Worm (Caenorhabditis elegans) whole organism, L1 larva: ENCODE measurements around the gene C44C10.15.
A peak's percentile ranks its signal among the peaks of the same experiment; 100 is the strongest.

ENCODE experiments used
- C04F5.9 ChIP-seq: sonication (generic microtip); optimal IDR thresholded peaks from 2 replicates; lab custom pipeline; 2016; ENCODE audit warnings: missing genetic modification characterization, missing compliant biosample characterization
- Y116A8C.19 ChIP-seq: sonication (generic microtip); optimal IDR thresholded peaks from 2 replicates; lab custom pipeline; 2016; ENCODE audit warnings: missing compliant biosample characterization, missing genetic modification characterization, borderline replicate concordance
- aha-1 ChIP-seq: fragments of 150-350 bp; optimal IDR thresholded peaks from 2 replicates; lab custom pipeline; 2014; ENCODE audit warnings: missing biosample characterization, missing genetic modification characterization
- aly-2 ChIP-seq: fragments of 150-350 bp; optimal IDR thresholded peaks from 2 replicates; lab custom pipeline; 2014; ENCODE audit warnings: missing biosample characterization, missing genetic modification characterization
- blmp-1 ChIP-seq: fragments of 150-350 bp; optimal IDR thresholded peaks from 2 replicates; lab custom pipeline; 2014; ENCODE audit warnings: missing biosample characterization, missing genetic modification characterization
- ceh-63 ChIP-seq: fragments of 200-800 bp; sonication (Bioruptor generic); optimal IDR thresholded peaks from 2 replicates; lab custom pipeline; 2018; ENCODE audit warnings: mild to moderate bottlenecking, missing genetic modification characterization, missing compliant biosample characterization
- ceh-82 ChIP-seq, 3 experiments: fragments of 150-350 bp in 1 of 3; sonication (generic microtip) in 2 of 3; optimal IDR thresholded peaks; 2 replicates each; lab custom pipeline; 2014 to 2017; ENCODE audit warnings: missing biosample characterization in 3 of 3, missing genetic modification characterization in 3 of 3
- ceh-88 ChIP-seq: fragments of 200-800 bp; sonication (Bioruptor generic); IDR thresholded peaks from 2 replicates; pipeline ENCODE4 v1.3.6; 2022; ENCODE audit warnings: missing genetic modification characterization, missing compliant biosample characterization
- ces-1 ChIP-seq: fragments of 150-350 bp; optimal IDR thresholded peaks from 2 replicates; lab custom pipeline; 2014; ENCODE audit warnings: missing biosample characterization, missing genetic modification reagents, missing genetic modification characterization
- dpl-1 ChIP-seq, 3 experiments: fragments of 150-350 bp in 2 of 3; sonication (generic microtip) in 1 of 3; optimal IDR thresholded peaks; 2 replicates each; lab custom pipeline; 2014 to 2017; ENCODE audit warnings: missing biosample characterization in 3 of 3, missing genetic modification characterization in 3 of 3, missing genetic modification reagents in 3 of 3
- efl-1 ChIP-seq, 4 experiments: fragments of 150-350 bp; optimal IDR thresholded peaks in 3 of 4; peaks in 1 of 4; 1 replicate in 1 of 4; 2 replicates in 3 of 4; lab custom pipeline; 2014; ENCODE audit warnings: missing biosample characterization in 2 of 4, missing genetic modification characterization in 2 of 4, missing genetic modification reagents in 2 of 4
- efl-3 ChIP-seq: fragments of 200-800 bp; sonication (Bioruptor generic); optimal IDR thresholded peaks from 2 replicates; lab custom pipeline; 2018; ENCODE audit warnings: mild to moderate bottlenecking, missing genetic modification characterization, missing compliant biosample characterization
- egl-13 ChIP-seq: sonication (generic microtip); optimal IDR thresholded peaks from 2 replicates; lab custom pipeline; 2016; ENCODE audit warnings: missing genotype, missing genetic modification reagents, missing genetic modification characterization, missing compliant biosample characterization
- elt-2 ChIP-seq: sonication (generic microtip); optimal IDR thresholded peaks from 2 replicates; lab custom pipeline; 2016; ENCODE audit warnings: missing genetic modification characterization, mild to moderate bottlenecking, inconsistent platforms, missing compliant biosample characterization, missing genetic modification reagents
- elt-3 ChIP-seq, 6 experiments: fragments of 150-350 bp in 1 of 6; sonication (generic microtip); optimal IDR thresholded peaks; 2 replicates each; lab custom pipeline; 2017 to 2018; ENCODE audit warnings: missing biosample characterization in 6 of 6, missing genetic modification characterization in 6 of 6, inconsistent platforms in 1 of 6
- ets-5 ChIP-seq: fragments of 200-800 bp; sonication (Bioruptor generic); IDR thresholded peaks from 2 replicates; pipeline ENCODE4 v1.3.6; 2022; ENCODE audit warnings: missing genetic modification characterization, missing compliant biosample characterization
- fkh-10 ChIP-seq: sonication (generic microtip); optimal IDR thresholded peaks from 2 replicates; lab custom pipeline; 2017; ENCODE audit warnings: missing biosample characterization, missing genetic modification reagents, missing genetic modification characterization
- fkh-8 ChIP-seq: sonication (generic microtip); optimal IDR thresholded peaks from 2 replicates; lab custom pipeline; 2016; ENCODE audit warnings: mild to moderate bottlenecking, missing genetic modification characterization, missing compliant biosample characterization
- fos-1 ChIP-seq: fragments of 150-350 bp; optimal IDR thresholded peaks from 2 replicates; lab custom pipeline; 2014; ENCODE audit warnings: missing biosample characterization, missing genetic modification characterization
- grh-1 ChIP-seq: fragments of 200-800 bp; sonication (Bioruptor generic); IDR thresholded peaks from 2 replicates; pipeline ENCODE4 v1.3.6; 2022; ENCODE audit warnings: missing genetic modification reagents, missing genetic modification characterization, missing compliant biosample characterization
- hlh-4 ChIP-seq: sonication (generic microtip); optimal IDR thresholded peaks from 2 replicates; lab custom pipeline; 2016; ENCODE audit warnings: mild to moderate bottlenecking, missing genetic modification characterization, missing compliant biosample characterization
- isw-1 ChIP-seq: fragments of 200-800 bp; sonication (Bioruptor generic); IDR thresholded peaks from 2 replicates; pipeline ENCODE4 v1.3.6; 2022; ENCODE audit warnings: missing genetic modification characterization, missing compliant biosample characterization
- jun-1 ChIP-seq: fragments of 150-350 bp; optimal IDR thresholded peaks from 2 replicates; lab custom pipeline; 2014; ENCODE audit warnings: missing biosample characterization, missing genetic modification reagents, missing genetic modification characterization
- lin-14 ChIP-seq: fragments of 200-800 bp; sonication (Bioruptor generic); optimal IDR thresholded peaks from 2 replicates; lab custom pipeline; 2018; ENCODE audit warnings: mild to moderate bottlenecking, missing genetic modification characterization, moderate library complexity, missing compliant biosample characterization
- lin-15B ChIP-seq: fragments of 150-350 bp; sonication (generic microtip); optimal IDR thresholded peaks from 3 replicates; lab custom pipeline; 2014; ENCODE audit warnings: missing biosample characterization, missing genetic modification characterization
- lin-39 ChIP-seq: fragments of 150-350 bp; optimal IDR thresholded peaks from 2 replicates; lab custom pipeline; 2014; ENCODE audit warnings: missing biosample characterization, missing genetic modification reagents, missing genetic modification characterization
- lir-3 ChIP-seq: sonication (generic microtip); optimal IDR thresholded peaks from 2 replicates; lab custom pipeline; 2016; ENCODE audit warnings: mild to moderate bottlenecking, missing genetic modification characterization, moderate library complexity, missing compliant biosample characterization; ENCODE audit not compliant: poor library complexity
- lsy-2 ChIP-seq, 2 experiments: fragments of 150-350 bp; optimal IDR thresholded peaks; 2 replicates each; lab custom pipeline; 2014; ENCODE audit warnings: missing biosample characterization in 2 of 2, missing genetic modification characterization in 2 of 2
- mab-9 ChIP-seq: fragments of 200-800 bp; sonication (Bioruptor generic); IDR thresholded peaks from 2 replicates; pipeline ENCODE4 v1.3.6; 2022; ENCODE audit warnings: missing genetic modification reagents, missing genetic modification characterization, missing compliant biosample characterization
- mdl-1 ChIP-seq, 2 experiments: fragments of 150-350 bp; optimal IDR thresholded peaks; 2 replicates each; lab custom pipeline; 2014 to 2017; ENCODE audit warnings: missing biosample characterization in 2 of 2, missing genetic modification characterization in 2 of 2, inconsistent platforms in 1 of 2
- mef-2 ChIP-seq: fragments of 150-350 bp; optimal IDR thresholded peaks from 2 replicates; lab custom pipeline; 2014; ENCODE audit warnings: missing biosample characterization, missing genetic modification characterization
- mep-1 ChIP-seq: fragments of 150-350 bp; optimal IDR thresholded peaks from 2 replicates; lab custom pipeline; 2014; ENCODE audit warnings: missing biosample characterization, missing genetic modification characterization
- nhr-11 ChIP-seq: fragments of 150-350 bp; optimal IDR thresholded peaks from 2 replicates; lab custom pipeline; 2014; ENCODE audit warnings: missing biosample characterization, missing genetic modification characterization
- nhr-12 ChIP-seq: sonication (generic microtip); optimal IDR thresholded peaks from 2 replicates; lab custom pipeline; 2017; ENCODE audit warnings: missing biosample characterization, missing genetic modification characterization
- nhr-47 ChIP-seq: sonication (generic microtip); optimal IDR thresholded peaks from 2 replicates; lab custom pipeline; 2016; ENCODE audit warnings: mild to moderate bottlenecking, missing genetic modification characterization, moderate library complexity, missing compliant biosample characterization
- nhr-71 ChIP-seq: sonication (generic microtip); optimal IDR thresholded peaks from 2 replicates; lab custom pipeline; 2016; ENCODE audit warnings: mild to moderate bottlenecking, missing genetic modification characterization, moderate library complexity, missing compliant biosample characterization
- nhr-77 ChIP-seq: fragments of 150-350 bp; optimal IDR thresholded peaks from 2 replicates; lab custom pipeline; 2014; ENCODE audit warnings: missing biosample characterization, missing genetic modification characterization
- nhr-84 ChIP-seq: sonication (generic microtip); optimal IDR thresholded peaks from 2 replicates; lab custom pipeline; 2017; ENCODE audit warnings: missing biosample characterization, missing genetic modification characterization
- nhr-90 ChIP-seq: sonication (generic microtip); optimal IDR thresholded peaks from 2 replicates; lab custom pipeline; 2016; ENCODE audit warnings: mild to moderate bottlenecking, missing genetic modification characterization, missing compliant biosample characterization; ENCODE audit not compliant: poor library complexity
- pax-3 ChIP-seq: fragments of 200-800 bp; sonication (Bioruptor generic); optimal IDR thresholded peaks from 2 replicates; lab custom pipeline; 2018; ENCODE audit warnings: mild to moderate bottlenecking, missing genetic modification characterization, moderate library complexity, missing compliant biosample characterization
- rnt-1 ChIP-seq: sonication (generic microtip); optimal IDR thresholded peaks from 2 replicates; lab custom pipeline; 2016; ENCODE audit warnings: mild to moderate bottlenecking, missing genetic modification characterization, moderate library complexity, missing compliant biosample characterization
- skn-1 ChIP-seq: fragments of 150-350 bp; optimal IDR thresholded peaks from 2 replicates; lab custom pipeline; 2014; ENCODE audit warnings: missing biosample characterization, missing genetic modification characterization
- snu-23 ChIP-seq: sonication (generic microtip); optimal IDR thresholded peaks from 2 replicates; lab custom pipeline; 2016; ENCODE audit warnings: missing genetic modification characterization, missing compliant biosample characterization
- sox-4 ChIP-seq: sonication (generic microtip); optimal IDR thresholded peaks from 2 replicates; lab custom pipeline; 2016; ENCODE audit warnings: missing genetic modification characterization, missing compliant biosample characterization
- tlp-1 ChIP-seq: fragments of 150-350 bp; optimal IDR thresholded peaks from 2 replicates; lab custom pipeline; 2014; ENCODE audit warnings: missing biosample characterization, missing genetic modification characterization
- unc-130 ChIP-seq: fragments of 150-350 bp; optimal IDR thresholded peaks from 2 replicates; lab custom pipeline; 2017; ENCODE audit warnings: missing biosample characterization, missing genetic modification characterization, inconsistent platforms
- unc-30 ChIP-seq: sonication (generic microtip); optimal IDR thresholded peaks from 2 replicates; lab custom pipeline; 2017; ENCODE audit warnings: missing biosample characterization, missing genetic modification characterization
- unc-62 ChIP-seq: fragments of 150-350 bp; optimal IDR thresholded peaks from 2 replicates; lab custom pipeline; 2014; ENCODE audit warnings: missing biosample characterization, missing genetic modification reagents, missing genetic modification characterization
- vab-15 ChIP-seq: sonication (generic microtip); optimal IDR thresholded peaks from 2 replicates; lab custom pipeline; 2017; ENCODE audit warnings: missing genotype, mild to moderate bottlenecking, missing genetic modification characterization, missing compliant biosample characterization
- xbp-1 ChIP-seq: sonication (generic microtip); optimal IDR thresholded peaks from 2 replicates; lab custom pipeline; 2016; ENCODE audit warnings: missing genetic modification characterization, missing compliant biosample characterization
- zag-1 ChIP-seq: fragments of 150-350 bp; optimal IDR thresholded peaks from 2 replicates; lab custom pipeline; 2014; ENCODE audit warnings: missing biosample characterization, missing genetic modification characterization
- zip-4 ChIP-seq: fragments of 200-800 bp; sonication (Bioruptor generic); optimal IDR thresholded peaks from 2 replicates; lab custom pipeline; 2018; ENCODE audit warnings: mild to moderate bottlenecking, missing genetic modification characterization, moderate library complexity, missing compliant biosample characterization
- ztf-11 ChIP-seq, 2 experiments: sonication (generic microtip); optimal IDR thresholded peaks; 2 replicates each; lab custom pipeline; 2016 to 2017; ENCODE audit warnings: missing genetic modification characterization in 2 of 2, missing biosample characterization in 1 of 2, missing compliant biosample characterization in 1 of 2
- ztf-4 ChIP-seq: fragments of 150-350 bp; optimal IDR thresholded peaks from 2 replicates; lab custom pipeline; 2014; ENCODE audit warnings: missing biosample characterization, missing genetic modification characterization

The C44C10.15 gene

DNA sequence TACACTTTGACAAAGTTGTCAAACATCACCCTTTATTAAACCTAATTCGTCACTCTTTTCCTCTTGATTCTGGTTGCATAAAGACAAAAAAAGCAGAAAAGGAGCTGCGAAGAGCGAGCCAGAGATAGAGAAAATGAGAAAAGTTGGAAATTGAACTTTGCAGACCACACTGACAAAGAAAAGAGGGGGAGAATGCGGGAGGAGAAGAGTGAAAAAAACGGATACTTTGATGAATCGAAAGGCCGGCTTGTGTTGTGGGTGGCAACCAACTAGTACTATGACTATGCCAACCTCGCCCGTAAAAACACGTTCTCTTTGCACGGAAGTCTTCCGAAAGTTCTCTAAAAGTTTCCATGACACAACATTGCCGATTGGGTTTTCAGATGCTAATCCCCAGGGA, 25.5 kb upstream of the C44C10.15 start:
- no peak for TF ChIP-seq skn-1 (tag; lab: Kevin White, UChicago)
- peak; percentile 13 for TF ChIP-seq blmp-1 (tag; lab: Kevin White, UChicago)
- TF ChIP-seq pax-3 (tag; lab: Kevin White, UChicago), result no peak
- peak; percentile 51 for TF ChIP-seq fkh-8
- no peak for TF ChIP-seq C04F5.9
- no peak for TF ChIP-seq nhr-71
- no peak for TF ChIP-seq zip-4 (GFP tag; lab: Kevin White, UChicago)
- no peak for TF ChIP-seq xbp-1 (tag; lab: Kevin White, UChicago)
- no peak for TF ChIP-seq vab-15
- TF ChIP-seq elt-3 (tag; optimal IDR thresholded peaks at IDR 0.05; lab: Kevin White, UChicago), result no peak
- no peak for TF ChIP-seq ceh-88 (GFP tag; lab: Robert Waterston, UW)
- no peak for TF ChIP-seq fos-1
- TF ChIP-seq rnt-1 (tag; lab: Kevin White, UChicago), result peak; percentile 6
- TF ChIP-seq sox-4 (tag; lab: Kevin White, UChicago), result no peak
- no peak for TF ChIP-seq snu-23
- no peak for TF ChIP-seq dpl-1 (GFP tag; optimal IDR thresholded peaks at IDR 0.05; lab: Kevin White, UChicago)
- TF ChIP-seq grh-1 (GFP tag; lab: Robert Waterston, UW), result no peak
- TF ChIP-seq lir-3 (tag; lab: Kevin White, UChicago), result no peak
- no peak for TF ChIP-seq mdl-1 (tag; optimal IDR thresholded peaks at IDR 0.05; lab: Kevin White, UChicago)
- TF ChIP-seq zag-1 (tag; lab: Kevin White, UChicago), result no peak
- TF ChIP-seq efl-3, result no peak
- TF ChIP-seq lin-39 (tag; lab: Kevin White, UChicago), result no peak
- TF ChIP-seq unc-130, result no peak
- no peak for TF ChIP-seq ceh-63 (GFP tag; lab: Kevin White, UChicago)
- TF ChIP-seq nhr-77 (tag; lab: Kevin White, UChicago), result no peak
- peak; percentile 2 for TF ChIP-seq mep-1 (tag; lab: Kevin White, UChicago)
- no peak for TF ChIP-seq lsy-2 (tag; optimal IDR thresholded peaks at IDR 0.05; lab: Kevin White, UChicago)
- no peak for TF ChIP-seq nhr-90
- no peak for TF ChIP-seq mef-2 (tag; lab: Kevin White, UChicago)
- no peak for TF ChIP-seq isw-1
- TF ChIP-seq ceh-82 (tag; optimal IDR thresholded peaks at IDR 0.05; lab: Kevin White, UChicago), result no peak
- no peak for TF ChIP-seq aha-1 (tag; lab: Kevin White, UChicago)
- TF ChIP-seq ets-5 (GFP tag; lab: Robert Waterston, UW), result no peak
- TF ChIP-seq unc-62, result no peak
- TF ChIP-seq ztf-11 (tag; optimal IDR thresholded peaks at IDR 0.05; lab: Kevin White, UChicago), result no peak
- TF ChIP-seq unc-30 (tag; lab: Kevin White, UChicago), result no peak
- TF ChIP-seq mab-9 (GFP tag; lab: Robert Waterston, UW), result no peak
- TF ChIP-seq lin-15B, result no peak
- no peak for TF ChIP-seq nhr-47 (tag; lab: Kevin White, UChicago)
- TF ChIP-seq tlp-1 (tag; lab: Kevin White, UChicago), result no peak
- TF ChIP-seq efl-1 (optimal IDR thresholded peaks at IDR 0.05; lab: Kevin White, UChicago), result no peak
- no peak for TF ChIP-seq efl-1 (GFP tag; optimal IDR thresholded peaks at IDR 0.05 in 1 of 2; lab: Kevin White, UChicago)
- TF ChIP-seq lin-14 (GFP tag; lab: Kevin White, UChicago), result peak; percentile 54
- TF ChIP-seq aly-2 (tag; lab: Kevin White, UChicago), result no peak
- TF ChIP-seq ces-1, result no peak

DNA sequence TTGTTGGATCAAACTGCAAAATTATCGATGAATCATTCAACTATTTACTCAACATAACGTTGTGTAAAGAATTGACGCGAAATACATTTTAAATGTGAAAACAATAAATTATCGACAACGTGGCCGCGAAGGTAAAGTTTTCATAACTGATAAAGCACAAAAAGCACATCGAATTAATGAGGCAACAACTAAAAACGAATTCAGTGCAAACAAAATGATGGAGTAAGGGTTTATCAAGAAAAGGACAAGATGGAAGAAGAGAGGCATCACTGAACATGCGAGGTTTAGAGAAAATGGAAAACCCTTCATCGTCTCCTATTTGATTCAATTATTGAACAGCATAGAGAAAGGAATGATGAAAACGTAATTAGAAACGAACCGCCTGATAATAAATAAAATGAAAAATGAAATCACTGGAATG, 23.6 kb upstream of the C44C10.15 start, which contains the start of gene D1053.4:
Gene D1053.4 (minus strand): TSS at position 20 of the 421 bp plus-strand sequence.
- TF ChIP-seq nhr-11 (tag; lab: Kevin White, UChicago) (no peak), dpl-1 (GFP tag; optimal IDR thresholded peaks at IDR 0.05; lab: Kevin White, UChicago) (no peak), elt-2 (tag; lab: Kevin White, UChicago) (peak; percentile 79), Y116A8C.19 (no peak), C04F5.9 (no peak), jun-1 (tag; lab: Kevin White, UChicago) (peak; percentile 10), nhr-71 (peak; percentile 46), lsy-2 (tag; optimal IDR thresholded peaks at IDR 0.05; lab: Kevin White, UChicago) (peak in 1 of 2 experiments; percentile 1), ztf-4 (no peak), fkh-10 (no peak), blmp-1 (tag; lab: Kevin White, UChicago) (peak; percentile 63), vab-15 (no peak), nhr-84 (tag; lab: Kevin White, UChicago) (no peak), hlh-4 (tag; lab: Kevin White, UChicago) (no peak), egl-13 (tag; lab: Kevin White, UChicago) (no peak), ets-5 (GFP tag; lab: Robert Waterston, UW) (no peak), skn-1 (tag; lab: Kevin White, UChicago) (no peak), nhr-12 (tag; lab: Kevin White, UChicago) (no peak)
